Fruit fly (Drosophila melanogaster): ENCODE data around the gene wac.

DNA sequence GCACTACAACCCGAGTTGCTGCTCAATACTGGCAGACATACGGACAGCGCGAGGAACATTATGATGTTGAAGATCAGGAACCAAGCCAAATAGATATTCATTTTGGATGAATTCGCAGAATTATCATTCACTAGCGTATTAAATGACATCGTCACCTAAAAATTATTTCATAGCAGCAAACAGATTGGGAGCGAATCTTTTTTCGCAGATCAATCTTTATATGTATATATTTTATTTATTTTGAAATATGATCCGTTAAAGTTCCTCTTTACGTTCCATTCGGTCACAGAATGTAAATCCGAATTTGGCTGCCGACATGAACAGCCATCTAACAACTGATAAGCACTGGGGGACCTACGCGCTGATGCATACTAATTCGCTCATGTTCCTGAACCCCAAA lies 7.8 kb downstream of the wac start, which contains the start of gene CG34263:
- no peak for TF ChIP-seq CG4496 (GFP tag; IDR thresholded peaks at IDR 0.05)
- TF ChIP-seq EcR (GFP tag; optimal IDR thresholded peaks at IDR 0.05), result no peak
